Fruit fly (Drosophila melanogaster) whole organism, embryonic: Measurements from ENCODE around the gene CG13074.

Source experiments
- Atf6 ChIP-seq: fragments of 200-800 bp; sonication (Bioruptor generic); IDR thresholded peaks from 2 replicates; pipeline ENCODE4 v1.3.6; 2022; ENCODE audit warnings: missing biosample characterization, missing genetic modification characterization
- Bdp1 ChIP-seq: fragments of 200-800 bp; sonication (Bioruptor generic); optimal IDR thresholded peaks from 3 replicates; lab custom pipeline; 2016; ENCODE audit warnings: missing biosample characterization, missing genetic modification characterization
- CG10321 ChIP-seq: fragments of 200-800 bp; sonication (Bioruptor generic); IDR thresholded peaks from 2 replicates; pipeline ENCODE4 v1.3.6; 2022; ENCODE audit warnings: missing biosample characterization, missing genetic modification characterization
- CG11247 ChIP-seq: fragments of 200-800 bp; sonication (Bioruptor generic); IDR thresholded peaks from 2 replicates; pipeline ENCODE4 v1.3.6; 2022; ENCODE audit warnings: missing biosample characterization, missing genetic modification characterization
- CG11398 ChIP-seq: fragments of 200-800 bp; sonication (Bioruptor generic); optimal IDR thresholded peaks from 2 replicates; lab custom pipeline; 2016; ENCODE audit warnings: missing biosample characterization, missing genetic modification characterization
- CG13296 ChIP-seq: fragments of 200-800 bp; sonication (Bioruptor generic); optimal IDR thresholded peaks from 3 replicates; lab custom pipeline; 2018; ENCODE audit warnings: missing biosample characterization, mild to moderate bottlenecking, missing genetic modification characterization
- CG14667 ChIP-seq: fragments of 200-800 bp; sonication (Bioruptor generic); IDR thresholded peaks from 2 replicates; pipeline ENCODE4 v1.3.6; 2022; ENCODE audit warnings: missing biosample characterization, missing genetic modification characterization
- CG14710 ChIP-seq: fragments of 200-800 bp; sonication (Bioruptor generic); optimal IDR thresholded peaks from 3 replicates; lab custom pipeline; 2019; ENCODE audit warnings: missing biosample characterization, mild to moderate bottlenecking, missing genetic modification characterization, moderate library complexity
- CG15514 ChIP-seq: fragments of 200-800 bp; sonication (Bioruptor generic); optimal IDR thresholded peaks from 3 replicates; lab custom pipeline; 2017; ENCODE audit warnings: missing biosample characterization, missing genetic modification characterization, mild to moderate bottlenecking, moderate library complexity, missing genetic modification reagents
- CG16813 ChIP-seq: fragments of 200-800 bp; sonication (Bioruptor generic); IDR thresholded peaks from 3 replicates; pipeline ENCODE4 v1.3.6; 2022; ENCODE audit warnings: missing biosample characterization, missing genetic modification characterization; ENCODE audit not compliant: partially characterized antibody
- CG18011 ChIP-seq: fragments of 200-800 bp; sonication (Bioruptor generic); optimal IDR thresholded peaks from 2 replicates; lab custom pipeline; 2017; ENCODE audit warnings: missing biosample characterization, missing genetic modification characterization, mild to moderate bottlenecking, moderate library complexity, missing genotype
- CG2712 ChIP-seq: fragments of 200-800 bp; optimal IDR thresholded peaks from 3 replicates; lab custom pipeline; 2019; ENCODE audit warnings: missing biosample characterization, mild to moderate bottlenecking, missing genetic modification characterization, moderate library complexity
- CG30020 ChIP-seq: fragments of 200-800 bp; optimal IDR thresholded peaks from 2 replicates; lab custom pipeline; 2019; ENCODE audit warnings: missing biosample characterization, mild to moderate bottlenecking, missing genetic modification characterization, moderate library complexity
- CG34224 ChIP-seq: fragments of 200-800 bp; sonication (Bioruptor generic); IDR thresholded peaks from 3 replicates; pipeline ENCODE4 v1.3.6; 2022; ENCODE audit warnings: missing biosample characterization, missing genetic modification characterization; ENCODE audit not compliant: partially characterized antibody
- CG6683 ChIP-seq: fragments of 200-800 bp; sonication (Bioruptor generic); optimal IDR thresholded peaks from 2 replicates; lab custom pipeline; 2017; ENCODE audit warnings: missing biosample characterization, mild to moderate bottlenecking, missing genetic modification characterization, missing genetic modification reagents
- CG6854 ChIP-seq: fragments of 200-800 bp; sonication (Bioruptor generic); optimal IDR thresholded peaks from 3 replicates; lab custom pipeline; 2017; ENCODE audit warnings: missing biosample characterization, mild to moderate bottlenecking, missing genetic modification characterization
- CG8924 ChIP-seq: fragments of 200-800 bp; optimal IDR thresholded peaks from 3 replicates; lab custom pipeline; 2019; ENCODE audit warnings: missing biosample characterization, mild to moderate bottlenecking, missing genetic modification characterization, moderate library complexity
- Dll ChIP-seq: fragments of 200-800 bp; sonication (Bioruptor generic); IDR thresholded peaks from 4 replicates; pipeline ENCODE4 v1.3.6; 2022; ENCODE audit warnings: missing biosample characterization, missing genetic modification characterization; ENCODE audit not compliant: partially characterized antibody
- Drgx ChIP-seq: fragments of 200-800 bp; sonication (Bioruptor generic); IDR thresholded peaks from 2 replicates; pipeline ENCODE4 v1.3.6; 2022; ENCODE audit warnings: missing biosample characterization, missing genetic modification characterization
- Ets97D ChIP-seq: fragments of 200-800 bp; sonication (Bioruptor generic); optimal IDR thresholded peaks from 3 replicates; lab custom pipeline; 2016; ENCODE audit warnings: missing biosample characterization, missing genetic modification characterization
- H15 ChIP-seq: fragments of 200-800 bp; sonication (Bioruptor generic); IDR thresholded peaks from 3 replicates; pipeline ENCODE4 v1.3.6; 2022; ENCODE audit warnings: missing biosample characterization, missing genetic modification characterization
- Hmx ChIP-seq: fragments of 200-800 bp; sonication (Bioruptor generic); optimal IDR thresholded peaks from 2 replicates; lab custom pipeline; 2016; ENCODE audit warnings: missing biosample characterization, missing genetic modification characterization
- Med ChIP-seq: fragments of 200-800 bp; sonication (Bioruptor generic); peaks from one replicate; lab custom pipeline; 2016; ENCODE audit warnings: missing biosample characterization, missing genetic modification characterization, mild to moderate bottlenecking, inconsistent platforms, moderate library complexity
- NFAT ChIP-seq: fragments of 200-800 bp; sonication (Bioruptor generic); IDR thresholded peaks from 2 replicates; pipeline ENCODE4 v1.3.6; 2022; ENCODE audit warnings: missing biosample characterization, missing genetic modification characterization
- Neu2 ChIP-seq: fragments of 200-800 bp; sonication (Bioruptor generic); optimal IDR thresholded peaks from 3 replicates; lab custom pipeline; 2016; ENCODE audit warnings: missing biosample characterization, missing genetic modification characterization, borderline replicate concordance
- Rfx ChIP-seq: fragments of 200-800 bp; sonication (Bioruptor generic); IDR thresholded peaks from 2 replicates; pipeline ENCODE4 v1.3.6; 2022; ENCODE audit warnings: missing biosample characterization, missing genetic modification characterization
- Side ChIP-seq: fragments of 200-800 bp; sonication (Bioruptor generic); optimal IDR thresholded peaks from 2 replicates; lab custom pipeline; 2016; ENCODE audit warnings: missing biosample characterization, missing genetic modification characterization
- Stat92E ChIP-seq, 3 experiments: fragments of >200 bp in 2 of 3; fragments of 200-800 bp in 1 of 3; sonication (Bioruptor generic) in 1 of 3; optimal IDR thresholded peaks; 2 replicates each; lab custom pipeline; 2017 to 2019; ENCODE audit warnings: missing biosample characterization in 3 of 3, missing genetic modification characterization in 3 of 3, mild to moderate bottlenecking in 1 of 3, moderate library complexity in 1 of 3
- Trl ChIP-seq, 3 experiments: fragments of >200 bp in 2 of 3; fragments of 200-800 bp in 1 of 3; sonication (Bioruptor generic) in 1 of 3; optimal IDR thresholded peaks; 2 replicates in 1 of 3; 3 replicates in 2 of 3; lab custom pipeline; 2016 to 2017; ENCODE audit warnings: missing biosample characterization in 1 of 3, missing genetic modification characterization in 1 of 3
- Usf ChIP-seq: fragments of 200-800 bp; sonication (Bioruptor generic); optimal IDR thresholded peaks from 2 replicates; lab custom pipeline; 2017; ENCODE audit warnings: missing genotype, missing biosample characterization, missing genetic modification characterization
- ato ChIP-seq: fragments of 200-800 bp; sonication (Bioruptor generic); IDR thresholded peaks from 2 replicates; pipeline ENCODE4 v1.3.6; 2022; ENCODE audit warnings: missing biosample characterization, missing genetic modification characterization; ENCODE audit not compliant: partially characterized antibody
- bab2 ChIP-seq: fragments of 200-800 bp; sonication (Bioruptor generic); optimal IDR thresholded peaks from 2 replicates; lab custom pipeline; 2016; ENCODE audit warnings: missing biosample characterization, missing genetic modification characterization
- bsh ChIP-seq, 2 experiments: fragments of 200-800 bp; sonication (Bioruptor generic); optimal IDR thresholded peaks; 2 replicates each; lab custom pipeline; 2017 to 2018; ENCODE audit warnings: mild to moderate bottlenecking in 2 of 2, missing biosample characterization in 2 of 2, missing genetic modification characterization in 2 of 2, moderate library complexity in 1 of 2
- chinmo ChIP-seq: fragments of 200-800 bp; sonication (Bioruptor generic); IDR thresholded peaks from 4 replicates; pipeline ENCODE4 v1.3.6; 2022; ENCODE audit warnings: missing biosample characterization, missing genetic modification characterization; ENCODE audit not compliant: partially characterized antibody
- croc ChIP-seq: fragments of 200-800 bp; sonication (Bioruptor generic); conservative IDR thresholded peaks from 3 replicates; pipeline ENCODE4 v1.3.6; 2022; ENCODE audit warnings: missing biosample characterization, missing genetic modification characterization
- emc ChIP-seq: fragments of 200-800 bp; sonication (Bioruptor generic); optimal IDR thresholded peaks from 2 replicates; lab custom pipeline; 2016; ENCODE audit warnings: missing biosample characterization, missing genetic modification characterization
- esg ChIP-seq: fragments of 200-800 bp; sonication (Bioruptor generic); conservative IDR thresholded peaks from 2 replicates; pipeline ENCODE4 v1.3.6; 2022; ENCODE audit warnings: missing biosample characterization, missing genetic modification characterization
- fd102C ChIP-seq: fragments of 200-800 bp; sonication (Bioruptor generic); optimal IDR thresholded peaks from 2 replicates; lab custom pipeline; 2018; ENCODE audit warnings: missing biosample characterization, mild to moderate bottlenecking, missing genetic modification characterization, moderate library complexity
- gsb-n ChIP-seq: fragments of 200-800 bp; sonication (Bioruptor generic); optimal IDR thresholded peaks from 3 replicates; lab custom pipeline; 2018; ENCODE audit warnings: missing biosample characterization, mild to moderate bottlenecking, missing genetic modification characterization
- gt ChIP-seq: fragments of 200-800 bp; sonication (Bioruptor generic); IDR thresholded peaks from 2 replicates; pipeline ENCODE4 v1.3.6; 2022; ENCODE audit warnings: missing biosample characterization, missing genetic modification characterization
- hbn ChIP-seq: fragments of 200-800 bp; sonication (Bioruptor generic); IDR thresholded peaks from 2 replicates; pipeline ENCODE4 v1.3.6; 2022; ENCODE audit warnings: missing biosample characterization, missing genetic modification characterization; ENCODE audit not compliant: partially characterized antibody
- inv ChIP-seq: fragments of 200-800 bp; sonication (Bioruptor generic); IDR thresholded peaks from 2 replicates; pipeline ENCODE4 v1.3.6; 2022; ENCODE audit warnings: missing biosample characterization, missing genetic modification characterization; ENCODE audit not compliant: partially characterized antibody
- kni ChIP-seq: fragments of 200-800 bp; sonication (Bioruptor generic); optimal IDR thresholded peaks from 3 replicates; lab custom pipeline; 2017; ENCODE audit warnings: mild to moderate bottlenecking, missing biosample characterization, missing genetic modification reagents, missing genetic modification characterization
- lmd ChIP-seq: fragments of 200-800 bp; sonication (Bioruptor generic); IDR thresholded peaks from 2 replicates; pipeline ENCODE4 v1.3.6; 2022; ENCODE audit warnings: missing biosample characterization, missing genetic modification characterization
- schlank ChIP-seq: fragments of 200-800 bp; sonication (Bioruptor generic); optimal IDR thresholded peaks from 2 replicates; lab custom pipeline; 2018; ENCODE audit warnings: missing biosample characterization, mild to moderate bottlenecking, missing genetic modification characterization
- sob ChIP-seq: fragments of 200-800 bp; sonication (Bioruptor generic); IDR thresholded peaks from 2 replicates; pipeline ENCODE4 v1.3.6; 2022; ENCODE audit warnings: missing biosample characterization, missing genetic modification characterization
- ssp ChIP-seq: fragments of 200-800 bp; sonication (Bioruptor generic); IDR thresholded peaks from 2 replicates; pipeline ENCODE4 v1.3.6; 2022; ENCODE audit warnings: missing biosample characterization, missing genetic modification characterization

Gene CG13074

dm6 chr3L:16113607-16114337 lies 16.5 kb upstream of the CG13074 start (continued):
- TF ChIP-seq Trl (optimal IDR thresholded peaks at IDR 0.05; lab: Kevin White, UChicago): no peak
- peak; percentile 84 for TF ChIP-seq Trl (GFP tag; optimal IDR thresholded peaks at IDR 0.05; lab: Kevin White, UChicago)
- peak; percentile 72 for TF ChIP-seq Dll (GFP tag; lab: Robert Waterston, UW)
- peak; percentile 84 for TF ChIP-seq CG2712
- peak; percentile 73 for TF ChIP-seq CG6854
- TF ChIP-seq Usf (GFP tag; lab: Kevin White, UChicago): peak; percentile 34
- peak; percentile 69 for TF ChIP-seq NFAT (GFP tag; lab: Robert Waterston, UW)
- TF ChIP-seq Drgx (GFP tag; lab: Robert Waterston, UW): peak; percentile 91
- no peak; the same call in 2 of the 3 replicates for TF ChIP-seq H15
- peak; percentile 76 for TF ChIP-seq emc (GFP tag; lab: Kevin White, UChicago)
- TF ChIP-seq sob: peak; percentile 89
- peak; percentile 75 for TF ChIP-seq esg (GFP tag; lab: Robert Waterston, UW)
- TF ChIP-seq Side (GFP tag; lab: Kevin White, UChicago): peak; percentile 89
- peak; percentile 73 for TF ChIP-seq CG14710
- TF ChIP-seq gt: no peak
- TF ChIP-seq kni: peak; percentile 99
- TF ChIP-seq CG18011 (GFP tag; lab: Kevin White, UChicago): peak; percentile 64
- TF ChIP-seq Stat92E (GFP tag; optimal IDR thresholded peaks at IDR 0.05; lab: Kevin White, UChicago): peak in 1 of 3 experiments; percentile 70
- TF ChIP-seq Rfx (GFP tag; lab: Robert Waterston, UW): peak; percentile 90
- no peak for TF ChIP-seq gsb-n (tag; lab: Kevin White, UChicago)
- peak; percentile 91 for TF ChIP-seq CG8924 (tag; lab: Kevin White, UChicago)
- peak; percentile 76 for TF ChIP-seq CG6683
- TF ChIP-seq Med: peak; percentile 98
- peak; percentile 50; the same call in 1 of the 2 replicates for TF ChIP-seq ato (GFP tag; lab: Robert Waterston, UW)
- TF ChIP-seq CG15514 (GFP tag; lab: Kevin White, UChicago): peak; percentile 89
- TF ChIP-seq CG30020 (tag; lab: Kevin White, UChicago): peak; percentile 59
- TF ChIP-seq Hmx (GFP tag; lab: Kevin White, UChicago): peak; percentile 68
- 0 out of 2 replicates have a peak, but pooled peaks have one; percentile 54 for TF ChIP-seq CG14667 (GFP tag; lab: Robert Waterston, UW)
- peak; percentile 89 for TF ChIP-seq bab2 (GFP tag; lab: Kevin White, UChicago)
- TF ChIP-seq CG34224: peak; percentile 53
- peak; percentile 43; the same call in 1 of the 2 replicates for TF ChIP-seq CG10321
- peak; percentile 82; the same call in 1 of the 2 replicates for TF ChIP-seq lmd (GFP tag; lab: Robert Waterston, UW)
- no peak for TF ChIP-seq fd102C
- peak; percentile 56 for TF ChIP-seq CG11247
- TF ChIP-seq CG13296 (GFP tag; lab: Kevin White, UChicago): no peak
- TF ChIP-seq CG11398 (GFP tag; lab: Kevin White, UChicago): peak; percentile 60
- peak; percentile 60 for TF ChIP-seq schlank
- peak; percentile 78 for TF ChIP-seq Bdp1
- TF ChIP-seq CG16813 (GFP tag; lab: Robert Waterston, UW): peak; percentile 70
- TF ChIP-seq hbn: peak; percentile 34; the same call in 1 of the 2 replicates
- TF ChIP-seq Ets97D: peak; percentile 92
- TF ChIP-seq ssp (GFP tag; lab: Robert Waterston, UW): peak; percentile 4
- TF ChIP-seq chinmo: peak; percentile 79; the same call in 2 of the 4 replicates
- peak; percentile 52 for TF ChIP-seq inv (GFP tag; lab: Robert Waterston, UW)
- peak; percentile 39; the same call in 2 of the 3 replicates for TF ChIP-seq croc (GFP tag; lab: Robert Waterston, UW)
- TF ChIP-seq bsh (GFP tag; optimal IDR thresholded peaks at IDR 0.05; lab: Kevin White, UChicago): peak; percentile 41 to 71
- no peak for TF ChIP-seq Neu2 (GFP tag; lab: Kevin White, UChicago)
- peak; percentile 85 for TF ChIP-seq Atf6 (GFP tag; lab: Robert Waterston, UW)
